Fruit fly (Drosophila melanogaster) whole organism, embryonic: ENCODE data around the gene CG7564.

Experiments
- Antp ChIP-seq: fragments of 200-800 bp; sonication (Bioruptor generic); optimal IDR thresholded peaks from 3 replicates; lab custom pipeline; 2016; ENCODE audit warnings: missing biosample characterization, missing genetic modification characterization
- Awh ChIP-seq: fragments of 200-800 bp; sonication (Bioruptor generic); IDR thresholded peaks from 2 replicates; pipeline ENCODE4, ENCODE4 v1.3.6; 2022; ENCODE audit warnings: missing biosample characterization, missing genetic modification characterization
- Bgb ChIP-seq: fragments of 200-800 bp; sonication (Bioruptor generic); IDR thresholded peaks from 2 replicates; pipeline ENCODE4 v1.3.6; 2022; ENCODE audit warnings: missing biosample characterization, missing genetic modification characterization; ENCODE audit not compliant: partially characterized antibody
- Blimp-1 ChIP-seq: fragments of 200-800 bp; sonication (Bioruptor generic); optimal IDR thresholded peaks from 3 replicates; lab custom pipeline; 2018; ENCODE audit warnings: missing biosample characterization, missing genetic modification characterization, mild to moderate bottlenecking, moderate library complexity, missing genetic modification reagents
- C15 ChIP-seq: fragments of 200-800 bp; sonication (Bioruptor generic); IDR thresholded peaks from 3 replicates; pipeline ENCODE4 v1.3.6; 2022; ENCODE audit warnings: missing biosample characterization, missing genetic modification characterization
- CG10462 ChIP-seq: fragments of 200-800 bp; sonication (Bioruptor generic); optimal IDR thresholded peaks from 2 replicates; lab custom pipeline; 2016; ENCODE audit warnings: missing biosample characterization, missing genetic modification characterization
- CG13287 ChIP-seq: fragments of 200-800 bp; sonication (Bioruptor generic); IDR thresholded peaks from 2 replicates; pipeline ENCODE4 v1.3.6; 2022; ENCODE audit warnings: missing biosample characterization, missing genetic modification characterization; ENCODE audit not compliant: partially characterized antibody
- CG13894 ChIP-seq: fragments of 200-800 bp; sonication (Bioruptor generic); optimal IDR thresholded peaks from 3 replicates; lab custom pipeline; 2018; ENCODE audit warnings: missing biosample characterization, mild to moderate bottlenecking, missing genetic modification characterization, moderate library complexity
- CG14860 ChIP-seq: fragments of 200-800 bp; sonication (Bioruptor generic); IDR thresholded peaks from 3 replicates; pipeline ENCODE4 v1.3.6; 2022; ENCODE audit warnings: missing biosample characterization, missing genetic modification characterization; ENCODE audit not compliant: partially characterized antibody
- CG14965 ChIP-seq: fragments of 200-800 bp; sonication (Bioruptor generic); optimal IDR thresholded peaks from 2 replicates; lab custom pipeline; 2016; ENCODE audit warnings: missing biosample characterization, missing genetic modification characterization, borderline replicate concordance
- CG15601 ChIP-seq: fragments of 200-800 bp; sonication (Bioruptor generic); optimal IDR thresholded peaks from 3 replicates; lab custom pipeline; 2019; ENCODE audit warnings: missing biosample characterization, mild to moderate bottlenecking, missing genetic modification characterization, moderate library complexity
- CG17186 ChIP-seq: fragments of 200-800 bp; sonication (Bioruptor generic); optimal IDR thresholded peaks from 3 replicates; lab custom pipeline; 2017; ENCODE audit warnings: missing biosample characterization, missing genetic modification reagents, missing genetic modification characterization
- CG17359 ChIP-seq: fragments of 200-800 bp; sonication (Bioruptor generic); optimal IDR thresholded peaks from 3 replicates; lab custom pipeline; 2018; ENCODE audit warnings: missing biosample characterization, mild to moderate bottlenecking, missing genetic modification characterization, moderate library complexity
- CG17802 ChIP-seq: fragments of 200-800 bp; sonication (Bioruptor generic); optimal IDR thresholded peaks from 2 replicates; lab custom pipeline; 2018; ENCODE audit warnings: missing biosample characterization, mild to moderate bottlenecking, missing genetic modification characterization, moderate library complexity
- CG18599 ChIP-seq: fragments of 200-800 bp; sonication (Bioruptor generic); optimal IDR thresholded peaks from 3 replicates; lab custom pipeline; 2017; ENCODE audit warnings: missing biosample characterization, missing genetic modification characterization, mild to moderate bottlenecking, moderate library complexity, missing genetic modification reagents
- CG34376 ChIP-seq: fragments of 200-800 bp; sonication (Bioruptor generic); optimal IDR thresholded peaks from 2 replicates; lab custom pipeline; 2018; ENCODE audit warnings: missing biosample characterization, mild to moderate bottlenecking, missing genetic modification characterization
- CG8089 ChIP-seq: fragments of 200-800 bp; sonication (Bioruptor generic); optimal IDR thresholded peaks from 3 replicates; lab custom pipeline; 2016; ENCODE audit warnings: missing biosample characterization, missing genetic modification characterization
- CG8765 ChIP-seq: fragments of 200-800 bp; sonication (Bioruptor generic); IDR thresholded peaks from 2 replicates; pipeline ENCODE4 v1.3.6; 2022; ENCODE audit warnings: missing biosample characterization, missing genetic modification characterization
- CG8924 ChIP-seq: fragments of 200-800 bp; optimal IDR thresholded peaks from 3 replicates; lab custom pipeline; 2019; ENCODE audit warnings: missing biosample characterization, mild to moderate bottlenecking, missing genetic modification characterization, moderate library complexity
- CG9797 ChIP-seq: fragments of 200-800 bp; sonication (Bioruptor generic); optimal IDR thresholded peaks from 3 replicates; lab custom pipeline; 2018; ENCODE audit warnings: missing biosample characterization, mild to moderate bottlenecking, missing genetic modification characterization
- CTCF ChIP-seq: fragments of 200-800 bp; sonication (Bioruptor generic); optimal IDR thresholded peaks from 2 replicates; lab custom pipeline; 2017; ENCODE audit warnings: missing biosample characterization, mild to moderate bottlenecking, missing genetic modification characterization, moderate library complexity
- HLH54F ChIP-seq: fragments of 200-800 bp; sonication (Bioruptor generic); optimal IDR thresholded peaks from 3 replicates; lab custom pipeline; 2016; ENCODE audit warnings: missing biosample characterization, missing genetic modification characterization
- Hr3 ChIP-seq: fragments of 200-800 bp; sonication (Bioruptor generic); optimal IDR thresholded peaks from 3 replicates; lab custom pipeline; 2016; ENCODE audit warnings: missing biosample characterization, missing genetic modification characterization
- Hsf ChIP-seq: fragments of 200-800 bp; sonication (Bioruptor generic); optimal IDR thresholded peaks from 3 replicates; lab custom pipeline; 2016; ENCODE audit warnings: missing biosample characterization, missing genetic modification characterization
- Optix ChIP-seq: fragments of 200-800 bp; sonication (Bioruptor generic); IDR thresholded peaks from 3 replicates; pipeline ENCODE4 v1.3.6; 2022; ENCODE audit warnings: missing biosample characterization, missing genetic modification characterization
- PHDP ChIP-seq: fragments of 200-800 bp; sonication (Bioruptor generic); optimal IDR thresholded peaks from 3 replicates; lab custom pipeline; 2018; ENCODE audit warnings: missing biosample characterization, mild to moderate bottlenecking, missing genetic modification characterization, moderate library complexity
- Sin3A ChIP-seq: fragments of >200 bp; optimal IDR thresholded peaks from 2 replicates; lab custom pipeline; 2018
- Spps ChIP-seq: fragments of 200-800 bp; sonication (Bioruptor generic); optimal IDR thresholded peaks from 2 replicates; lab custom pipeline; 2018; ENCODE audit warnings: missing biosample characterization, mild to moderate bottlenecking, missing genetic modification characterization
- Sry-β ChIP-seq: fragments of 200-800 bp; sonication (Bioruptor generic); optimal IDR thresholded peaks from 2 replicates; lab custom pipeline; 2018; ENCODE audit warnings: missing biosample characterization, mild to moderate bottlenecking, missing genetic modification characterization, moderate library complexity
- Tbp ChIP-seq: fragments of >200 bp; optimal IDR thresholded peaks from 2 replicates; lab custom pipeline; 2018; ENCODE audit warnings: missing biosample characterization, missing genetic modification characterization
- Xbp1 ChIP-seq: fragments of 200-800 bp; sonication (Bioruptor generic); optimal IDR thresholded peaks from 3 replicates; lab custom pipeline; 2016; ENCODE audit warnings: missing biosample characterization, mild to moderate bottlenecking, missing genetic modification characterization
- Xrp1 ChIP-seq: fragments of 200-800 bp; sonication (Bioruptor generic); IDR thresholded peaks from 2 replicates; pipeline ENCODE4 v1.3.6; 2022; ENCODE audit warnings: missing biosample characterization, missing genetic modification characterization
- bab2 ChIP-seq: fragments of 200-800 bp; sonication (Bioruptor generic); optimal IDR thresholded peaks from 2 replicates; lab custom pipeline; 2016; ENCODE audit warnings: missing biosample characterization, missing genetic modification characterization
- caup ChIP-seq: fragments of 200-800 bp; sonication (Bioruptor generic); optimal IDR thresholded peaks from 3 replicates; lab custom pipeline; 2017; ENCODE audit warnings: missing biosample characterization, mild to moderate bottlenecking, missing genetic modification characterization, moderate library complexity; ENCODE audit not compliant: severe bottlenecking
- corto ChIP-seq: fragments of 200-800 bp; sonication (Bioruptor generic); optimal IDR thresholded peaks from 2 replicates; lab custom pipeline; 2016; ENCODE audit warnings: missing biosample characterization, mild to moderate bottlenecking, missing genetic modification characterization, moderate library complexity
- da ChIP-seq: fragments of 200-800 bp; sonication (Bioruptor generic); optimal IDR thresholded peaks from 2 replicates; lab custom pipeline; 2016; ENCODE audit warnings: missing biosample characterization, missing genetic modification characterization
- dmrt11E ChIP-seq: fragments of 200-800 bp; sonication (Bioruptor generic); optimal IDR thresholded peaks from 3 replicates; lab custom pipeline; 2018; ENCODE audit warnings: missing biosample characterization, mild to moderate bottlenecking, missing genetic modification characterization, moderate library complexity
- gfzf ChIP-seq: fragments of 200-800 bp; sonication (Bioruptor generic); optimal IDR thresholded peaks from 2 replicates; lab custom pipeline; 2016; ENCODE audit warnings: missing biosample characterization, mild to moderate bottlenecking, missing genetic modification characterization, moderate library complexity
- gro ChIP-seq: fragments of 200-800 bp; sonication (Bioruptor generic); optimal IDR thresholded peaks from 2 replicates; lab custom pipeline; 2016; ENCODE audit warnings: missing biosample characterization, missing genetic modification characterization
- hb ChIP-seq: fragments of 200-800 bp; sonication (Bioruptor generic); IDR thresholded peaks from 3 replicates; pipeline ENCODE4 v1.3.6; 2022; ENCODE audit warnings: missing biosample characterization, missing genetic modification characterization; ENCODE audit not compliant: partially characterized antibody
- hth ChIP-seq: fragments of >200 bp; optimal IDR thresholded peaks from 2 replicates; lab custom pipeline; 2017; ENCODE audit warnings: inconsistent platforms
- lilli ChIP-seq: fragments of 200-800 bp; sonication (Bioruptor generic); optimal IDR thresholded peaks from 3 replicates; lab custom pipeline; 2016; ENCODE audit warnings: missing biosample characterization, missing genetic modification characterization
- pan ChIP-seq, 4 experiments: fragments of >200 bp in 3 of 4; fragments of 200-800 bp in 1 of 4; sonication (Bioruptor generic) in 1 of 4; optimal IDR thresholded peaks in 3 of 4; IDR thresholded peaks in 1 of 4; 2 replicates each; pipeline versions ENCODE4 v1.3.6 to Lab custom; 2017 to 2022; ENCODE audit warnings: missing biosample characterization in 2 of 4, missing genetic modification characterization in 2 of 4, mixed read lengths in 1 of 4
- peb ChIP-seq: fragments of 200-800 bp; sonication (Bioruptor generic); IDR thresholded peaks from 2 replicates; pipeline ENCODE4 v1.3.6; 2022; ENCODE audit warnings: missing biosample characterization, missing genetic modification characterization
- phol ChIP-seq: fragments of 200-800 bp; sonication (Bioruptor generic); optimal IDR thresholded peaks from 3 replicates; lab custom pipeline; 2018; ENCODE audit warnings: missing biosample characterization, mild to moderate bottlenecking, missing genetic modification characterization, moderate library complexity
- slp2 ChIP-seq: fragments of 200-800 bp; sonication (Bioruptor generic); optimal IDR thresholded peaks from 2 replicates; lab custom pipeline; 2016; ENCODE audit warnings: missing biosample characterization, missing genetic modification characterization
- sna ChIP-seq: fragments of 200-800 bp; sonication (Bioruptor generic); IDR thresholded peaks from 2 replicates; pipeline ENCODE4 v1.3.6; 2022; ENCODE audit warnings: missing biosample characterization, missing genetic modification characterization; ENCODE audit not compliant: partially characterized antibody
- twi ChIP-seq: fragments of 200-800 bp; optimal IDR thresholded peaks from 2 replicates; lab custom pipeline; 2019; ENCODE audit warnings: missing biosample characterization, mild to moderate bottlenecking, missing genetic modification characterization, moderate library complexity

CG7564 gene

DNA sequence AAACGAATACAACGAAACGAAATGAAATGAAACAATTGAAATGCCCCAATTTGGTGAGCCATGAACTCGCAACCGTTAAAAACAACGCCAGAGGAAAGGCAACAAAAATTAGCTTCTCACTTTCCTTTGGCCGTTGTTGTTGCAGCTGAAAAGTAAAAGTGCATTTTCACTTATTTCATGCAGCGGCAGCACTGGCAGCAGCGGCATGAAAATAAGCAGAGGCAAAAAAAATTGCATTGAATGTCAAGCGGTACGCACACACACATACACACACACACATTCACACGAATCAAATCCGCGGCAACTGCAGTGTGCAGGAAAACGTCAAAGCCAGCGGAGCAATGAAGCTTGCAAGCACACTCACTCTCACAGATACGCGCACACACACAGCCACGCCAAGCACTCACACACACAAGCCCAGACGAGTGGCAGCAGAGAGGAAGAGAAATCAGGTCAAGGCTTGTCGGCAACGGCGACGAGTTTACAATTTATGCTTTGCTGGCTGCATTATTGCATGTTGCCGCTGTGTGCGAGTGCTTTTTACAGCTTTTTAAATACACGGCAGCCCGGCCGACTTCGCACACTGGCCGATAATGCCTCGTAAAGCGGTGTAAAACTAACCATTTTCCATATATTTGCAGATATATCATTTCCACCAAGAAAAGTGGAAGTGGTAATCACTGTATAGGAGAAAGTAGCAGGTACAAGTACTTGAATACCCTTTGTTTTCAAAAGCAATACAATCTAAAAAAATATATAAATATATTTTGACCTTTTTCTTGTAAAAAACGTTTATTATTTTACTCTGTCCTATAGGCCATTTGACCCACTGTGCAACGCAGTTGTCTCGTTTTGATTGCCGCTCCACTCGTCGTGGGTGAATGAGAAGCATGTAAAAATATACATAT is 52.5 kb downstream of the CG7564 start (continued):
- TF ChIP-seq bab2 (GFP tag; lab: Kevin White, UChicago) (no peak), slp2 (GFP tag; lab: Kevin White, UChicago) (no peak), CG13894 (tag; lab: Kevin White, UChicago) (no peak), CG9797 (GFP tag; lab: Kevin White, UChicago) (no peak), dmrt11E (tag; lab: Kevin White, UChicago) (no peak), da (GFP tag; lab: Kevin White, UChicago) (no peak), gfzf (GFP tag; lab: Kevin White, UChicago) (no peak), Spps (tag; lab: Kevin White, UChicago) (no peak), Tbp (GFP tag; lab: Kevin White, UChicago) (no peak), HLH54F (GFP tag; lab: Kevin White, UChicago) (no peak), CG17802 (peak; percentile 56), CG18599 (GFP tag; lab: Kevin White, UChicago) (peak; percentile 53), CG17359 (tag; lab: Kevin White, UChicago) (peak; percentile 89), Bgb (no peak), CG8924 (peak; percentile 83), Optix (0 out of 3 replicates have a peak, but pooled peaks have one; percentile 63), pan (optimal IDR thresholded peaks at IDR 0.05; lab: Kevin White, UChicago) (no peak), pan (GFP tag; optimal IDR thresholded peaks at IDR 0.05 in 1 of 2, IDR thresholded peaks at IDR 0.05 in 1 of 2) (peak in 1 of 2 experiments; percentile 78), CG8089 (GFP tag; lab: Kevin White, UChicago) (no peak), Hsf (GFP tag; lab: Kevin White, UChicago) (peak; percentile 26), gro (GFP tag; lab: Kevin White, UChicago) (no peak), Antp (peak; percentile 17), corto (GFP tag; lab: Kevin White, UChicago) (peak; percentile 58), PHDP (tag; lab: Kevin White, UChicago) (peak; percentile 77), Blimp-1 (peak; percentile 90), CG8765 (no peak), CG17186 (peak; percentile 12), CG15601 (tag; lab: Kevin White, UChicago) (peak; percentile 69), Awh (GFP tag; lab: Robert Waterston, UW) (peak; percentile 83), phol (tag; lab: Kevin White, UChicago) (peak; percentile 91), lilli (GFP tag; lab: Kevin White, UChicago) (peak; percentile 25), CTCF (peak; percentile 34), Xrp1 (GFP tag; lab: Robert Waterston, UW) (peak; percentile 78), CG34376 (GFP tag; lab: Kevin White, UChicago) (no peak), hth (lab: Kevin White, UChicago) (no peak), Hr3 (GFP tag; lab: Kevin White, UChicago) (peak; percentile 80), Xbp1 (GFP tag; lab: Kevin White, UChicago) (peak; percentile 75), Sry-β (GFP tag; lab: Kevin White, UChicago) (peak; percentile 18), Sin3A (lab: Kevin White, UChicago) (no peak), sna (GFP tag; lab: Robert Waterston, UW) (no peak), CG14860 (GFP tag; lab: Robert Waterston, UW) (0 out of 3 replicates have a peak, but pooled peaks have one; percentile 45), C15 (GFP tag; lab: Robert Waterston, UW) (no peak), CG14965 (GFP tag; lab: Kevin White, UChicago) (no peak), caup (GFP tag; lab: Kevin White, UChicago) (peak; percentile 30), CG10462 (peak; percentile 60), peb (GFP tag; lab: Robert Waterston, UW) (peak; percentile 71), twi (tag; lab: Kevin White, UChicago) (peak; percentile 15), CG13287 (GFP tag; lab: Robert Waterston, UW) (no peak), hb (GFP tag; lab: Robert Waterston, UW) (no peak)
